Worm (Caenorhabditis elegans) whole organism, L4 larva: ENCODE measurements around the gene tsp-5.

ENCODE experiments used
- F37D6.2 ChIP-seq: sonication (generic microtip); optimal IDR thresholded peaks from 2 replicates; lab custom pipeline; 2016; ENCODE audit warnings: mild to moderate bottlenecking, missing genetic modification characterization, missing compliant biosample characterization
- snpc-4 ChIP-seq: fragments of 150-350 bp; optimal IDR thresholded peaks from 2 replicates; lab custom pipeline; 2014; ENCODE audit warnings: missing biosample characterization, missing genetic modification characterization
- vab-7 ChIP-seq: fragments of 200-800 bp; sonication (Bioruptor generic); IDR thresholded peaks from 2 replicates; pipeline ENCODE4 v1.3.6; 2022; ENCODE audit warnings: missing genetic modification reagents, missing genetic modification characterization, missing compliant biosample characterization

- TF ChIP-seq F37D6.2 (tag; lab: Kevin White, UChicago) (no peak), vab-7 (GFP tag; lab: Robert Waterston, UW) (no peak), snpc-4 (tag; lab: Kevin White, UChicago) (no peak)
Measured at ce11 chrIV:13636975-13637374, 45.4 kb upstream of the tsp-5 start, which contains the start of gene C08F11.7.
